Fruit fly (Drosophila melanogaster) whole organism, embryonic: ENCODE measurements around the gene PGAP2.

ENCODE experiments used
- Adf1 ChIP-seq: fragments of 200-800 bp; sonication (Bioruptor generic); IDR thresholded peaks from 2 replicates; pipeline ENCODE4 v1.3.6; 2022; ENCODE audit warnings: missing biosample characterization, missing genetic modification characterization
- Awh ChIP-seq: fragments of 200-800 bp; sonication (Bioruptor generic); IDR thresholded peaks from 2 replicates; pipeline ENCODE4, ENCODE4 v1.3.6; 2022; ENCODE audit warnings: missing biosample characterization, missing genetic modification characterization
- CG10543 ChIP-seq: fragments of 200-800 bp; sonication (Bioruptor generic); optimal IDR thresholded peaks from 3 replicates; lab custom pipeline; 2017; ENCODE audit warnings: missing biosample characterization, mild to moderate bottlenecking, missing genetic modification characterization, moderate library complexity
- CG10979 ChIP-seq: fragments of 200-800 bp; sonication (Bioruptor generic); optimal IDR thresholded peaks from 2 replicates; lab custom pipeline; 2018; ENCODE audit warnings: missing biosample characterization, mild to moderate bottlenecking, missing genetic modification characterization, moderate library complexity
- CG11504 ChIP-seq: fragments of 200-800 bp; sonication (Bioruptor generic); optimal IDR thresholded peaks from 3 replicates; lab custom pipeline; 2019; ENCODE audit warnings: missing biosample characterization, mild to moderate bottlenecking, missing genetic modification characterization, moderate library complexity
- CG14965 ChIP-seq: fragments of 200-800 bp; sonication (Bioruptor generic); optimal IDR thresholded peaks from 2 replicates; lab custom pipeline; 2016; ENCODE audit warnings: missing biosample characterization, missing genetic modification characterization, borderline replicate concordance
- CG15514 ChIP-seq: fragments of 200-800 bp; sonication (Bioruptor generic); optimal IDR thresholded peaks from 3 replicates; lab custom pipeline; 2017; ENCODE audit warnings: missing biosample characterization, missing genetic modification characterization, mild to moderate bottlenecking, moderate library complexity, missing genetic modification reagents
- CG16813 ChIP-seq: fragments of 200-800 bp; sonication (Bioruptor generic); IDR thresholded peaks from 3 replicates; pipeline ENCODE4 v1.3.6; 2022; ENCODE audit warnings: missing biosample characterization, missing genetic modification characterization; ENCODE audit not compliant: partially characterized antibody
- CG18764 ChIP-seq: fragments of 200-800 bp; sonication (Bioruptor generic); optimal IDR thresholded peaks from 3 replicates; lab custom pipeline; 2016; ENCODE audit warnings: missing biosample characterization, missing genetic modification characterization
- CG2712 ChIP-seq: fragments of 200-800 bp; optimal IDR thresholded peaks from 3 replicates; lab custom pipeline; 2019; ENCODE audit warnings: missing biosample characterization, mild to moderate bottlenecking, missing genetic modification characterization, moderate library complexity
- CG2889 ChIP-seq: fragments of 200-800 bp; sonication (Bioruptor generic); IDR thresholded peaks from 3 replicates; pipeline ENCODE4 v1.3.6; 2022; ENCODE audit warnings: missing biosample characterization, missing genetic modification characterization
- CG34224 ChIP-seq: fragments of 200-800 bp; sonication (Bioruptor generic); IDR thresholded peaks from 3 replicates; pipeline ENCODE4 v1.3.6; 2022; ENCODE audit warnings: missing biosample characterization, missing genetic modification characterization; ENCODE audit not compliant: partially characterized antibody
- CG5953 ChIP-seq: fragments of 200-800 bp; sonication (Bioruptor generic); IDR thresholded peaks from 2 replicates; pipeline ENCODE4 v1.3.6; 2022; ENCODE audit warnings: missing biosample characterization, missing genetic modification characterization
- CG7839 ChIP-seq: fragments of 200-800 bp; sonication (Bioruptor generic); optimal IDR thresholded peaks from 3 replicates; lab custom pipeline; 2018; ENCODE audit warnings: missing biosample characterization, mild to moderate bottlenecking, missing genetic modification characterization, moderate library complexity
- CG7987 ChIP-seq: fragments of 200-800 bp; sonication (Bioruptor generic); optimal IDR thresholded peaks from 2 replicates; lab custom pipeline; 2018; ENCODE audit warnings: missing biosample characterization, mild to moderate bottlenecking, missing genetic modification characterization, moderate library complexity
- CG8290 ChIP-seq, 3 experiments: fragments of 200-800 bp; sonication (Bioruptor generic); optimal IDR thresholded peaks; 2 replicates each; lab custom pipeline; 2016 to 2019; ENCODE audit warnings: missing biosample characterization in 3 of 3, missing genetic modification characterization in 3 of 3, mild to moderate bottlenecking in 2 of 3, moderate library complexity in 1 of 3
- CG8924 ChIP-seq: fragments of 200-800 bp; optimal IDR thresholded peaks from 3 replicates; lab custom pipeline; 2019; ENCODE audit warnings: missing biosample characterization, mild to moderate bottlenecking, missing genetic modification characterization, moderate library complexity
- CG9609 ChIP-seq: fragments of 200-800 bp; sonication (Bioruptor generic); optimal IDR thresholded peaks from 3 replicates; lab custom pipeline; 2016; ENCODE audit warnings: missing biosample characterization, missing genetic modification characterization
- CG9727 ChIP-seq: fragments of 200-800 bp; sonication (Bioruptor generic); optimal IDR thresholded peaks from 3 replicates; lab custom pipeline; 2017; ENCODE audit warnings: missing biosample characterization, mild to moderate bottlenecking, missing genetic modification characterization
- Camta ChIP-seq: fragments of 200-800 bp; sonication (Bioruptor generic); optimal IDR thresholded peaks from 2 replicates; lab custom pipeline; 2016; ENCODE audit warnings: missing biosample characterization, missing genetic modification characterization
- CkIIα-i1 ChIP-seq: fragments of 200-800 bp; sonication (Bioruptor generic); IDR thresholded peaks from 2 replicates; pipeline ENCODE4 v1.3.6; 2022; ENCODE audit warnings: missing biosample characterization, missing genetic modification characterization
- CrebB ChIP-seq: fragments of 200-800 bp; sonication (Bioruptor generic); optimal IDR thresholded peaks from 3 replicates; lab custom pipeline; 2018; ENCODE audit warnings: missing biosample characterization, mild to moderate bottlenecking, missing genetic modification characterization
- Fer2 ChIP-seq: fragments of 200-800 bp; sonication (Bioruptor generic); optimal IDR thresholded peaks from 2 replicates; lab custom pipeline; 2018; ENCODE audit warnings: missing biosample characterization, mild to moderate bottlenecking, missing genetic modification characterization, moderate library complexity
- GATAe ChIP-seq: fragments of 200-800 bp; sonication (Bioruptor generic); conservative IDR thresholded peaks from 2 replicates; pipeline ENCODE4 v1.3.6; 2022; ENCODE audit warnings: missing biosample characterization, missing genetic modification characterization
- Hr78 ChIP-seq, 2 experiments: fragments of 200-800 bp in 1 of 2; fragments of >200 bp in 1 of 2; sonication (Bioruptor generic) in 1 of 2; optimal IDR thresholded peaks; 2 replicates each; lab custom pipeline; 2017 to 2019; ENCODE audit warnings: missing biosample characterization in 2 of 2, missing genetic modification characterization in 2 of 2, mild to moderate bottlenecking in 1 of 2, moderate library complexity in 1 of 2
- Lim3 ChIP-seq: fragments of 200-800 bp; sonication (Bioruptor generic); IDR thresholded peaks from 2 replicates; pipeline ENCODE4 v1.3.6; 2022; ENCODE audit warnings: missing biosample characterization, missing genetic modification characterization
- NFAT ChIP-seq: fragments of 200-800 bp; sonication (Bioruptor generic); IDR thresholded peaks from 2 replicates; pipeline ENCODE4 v1.3.6; 2022; ENCODE audit warnings: missing biosample characterization, missing genetic modification characterization
- Rx ChIP-seq: fragments of 200-800 bp; sonication (Bioruptor generic); IDR thresholded peaks from 2 replicates; pipeline ENCODE4 v1.3.6; 2022; ENCODE audit warnings: missing biosample characterization, missing genetic modification characterization
- Sry-β ChIP-seq: fragments of 200-800 bp; sonication (Bioruptor generic); optimal IDR thresholded peaks from 2 replicates; lab custom pipeline; 2018; ENCODE audit warnings: missing biosample characterization, mild to moderate bottlenecking, missing genetic modification characterization, moderate library complexity
- Sry-δ ChIP-seq: fragments of 200-800 bp; sonication (Bioruptor generic); optimal IDR thresholded peaks from 2 replicates; lab custom pipeline; 2016; ENCODE audit warnings: missing biosample characterization, missing genetic modification characterization
- Stat92E ChIP-seq, 3 experiments: fragments of >200 bp in 2 of 3; fragments of 200-800 bp in 1 of 3; sonication (Bioruptor generic) in 1 of 3; optimal IDR thresholded peaks; 2 replicates each; lab custom pipeline; 2017 to 2019; ENCODE audit warnings: missing biosample characterization in 3 of 3, missing genetic modification characterization in 3 of 3, mild to moderate bottlenecking in 1 of 3, moderate library complexity in 1 of 3
- Tbp ChIP-seq: fragments of >200 bp; optimal IDR thresholded peaks from 2 replicates; lab custom pipeline; 2018; ENCODE audit warnings: missing biosample characterization, missing genetic modification characterization
- bcd ChIP-seq: fragments of 200-800 bp; sonication (Bioruptor generic); optimal IDR thresholded peaks from 2 replicates; lab custom pipeline; 2017; ENCODE audit warnings: missing biosample characterization, mild to moderate bottlenecking, missing genetic modification characterization
- crol ChIP-seq: fragments of 200-800 bp; sonication (Bioruptor generic); IDR thresholded peaks from 2 replicates; pipeline ENCODE4 v1.3.6; 2022; ENCODE audit warnings: missing biosample characterization, missing genetic modification characterization
- crp ChIP-seq, 2 experiments: fragments of 200-800 bp; sonication (Bioruptor generic); optimal IDR thresholded peaks; 2 replicates in 1 of 2; 3 replicates in 1 of 2; lab custom pipeline; 2017; ENCODE audit warnings: missing biosample characterization in 2 of 2, missing genetic modification characterization in 2 of 2, mild to moderate bottlenecking in 1 of 2, moderate library complexity in 1 of 2
- dmrt99B ChIP-seq: fragments of 200-800 bp; sonication (Bioruptor generic); optimal IDR thresholded peaks from 2 replicates; lab custom pipeline; 2018; ENCODE audit warnings: missing biosample characterization, mild to moderate bottlenecking, missing genetic modification characterization, moderate library complexity
- dysf ChIP-seq: fragments of 200-800 bp; sonication (Bioruptor generic); IDR thresholded peaks from 3 replicates; pipeline ENCODE4 v1.3.6; 2022; ENCODE audit warnings: missing biosample characterization, missing genetic modification characterization
- ftz-f1 ChIP-seq: fragments of 200-800 bp; sonication (Bioruptor generic); optimal IDR thresholded peaks from 2 replicates; lab custom pipeline; 2016; ENCODE audit warnings: missing biosample characterization, missing genetic modification characterization
- gce ChIP-seq: fragments of 200-800 bp; sonication (Bioruptor generic); IDR thresholded peaks from 3 replicates; pipeline ENCODE4 v1.3.6; 2022; ENCODE audit warnings: missing biosample characterization, missing genetic modification characterization
- gcm2 ChIP-seq: fragments of 200-800 bp; sonication (Bioruptor generic); optimal IDR thresholded peaks from 2 replicates; lab custom pipeline; 2016; ENCODE audit warnings: missing biosample characterization, missing genetic modification characterization
- kni ChIP-seq: fragments of 200-800 bp; sonication (Bioruptor generic); optimal IDR thresholded peaks from 3 replicates; lab custom pipeline; 2017; ENCODE audit warnings: mild to moderate bottlenecking, missing biosample characterization, missing genetic modification reagents, missing genetic modification characterization
- lab ChIP-seq: fragments of 200-800 bp; sonication (Bioruptor generic); optimal IDR thresholded peaks from 3 replicates; lab custom pipeline; 2017; ENCODE audit warnings: missing biosample characterization, missing genetic modification characterization, mild to moderate bottlenecking, moderate library complexity, missing genetic modification reagents
- mirr ChIP-seq: fragments of 200-800 bp; sonication (Bioruptor generic); optimal IDR thresholded peaks from 3 replicates; lab custom pipeline; 2018; ENCODE audit warnings: missing biosample characterization, mild to moderate bottlenecking, missing genetic modification characterization
- otp ChIP-seq: fragments of 200-800 bp; sonication (Bioruptor generic); IDR thresholded peaks from 3 replicates; pipeline ENCODE4, ENCODE4 v1.3.6; 2022; ENCODE audit warnings: missing biosample characterization, missing genetic modification characterization
- pros ChIP-seq: fragments of 200-800 bp; sonication (Bioruptor generic); optimal IDR thresholded peaks from 3 replicates; lab custom pipeline; 2019; ENCODE audit warnings: missing biosample characterization, mild to moderate bottlenecking, missing genetic modification characterization, moderate library complexity
- rib ChIP-seq: fragments of 200-800 bp; sonication (Bioruptor generic); IDR thresholded peaks from 2 replicates; pipeline ENCODE4 v1.3.6; 2022; ENCODE audit warnings: missing biosample characterization, missing genetic modification characterization
- salm ChIP-seq: fragments of 200-800 bp; sonication (Bioruptor generic); optimal IDR thresholded peaks from 2 replicates; lab custom pipeline; 2018; ENCODE audit warnings: missing biosample characterization, mild to moderate bottlenecking, missing genetic modification characterization
- sob ChIP-seq: fragments of 200-800 bp; sonication (Bioruptor generic); IDR thresholded peaks from 2 replicates; pipeline ENCODE4 v1.3.6; 2022; ENCODE audit warnings: missing biosample characterization, missing genetic modification characterization
- sug ChIP-seq: fragments of 200-800 bp; optimal IDR thresholded peaks from 2 replicates; lab custom pipeline; 2019; ENCODE audit warnings: missing biosample characterization, mild to moderate bottlenecking, missing genetic modification characterization, moderate library complexity

Gene PGAP2

dm6 chr2L:789966-790365, 29.3 kb downstream of the PGAP2 start:
- TF ChIP-seq CG9727 (GFP tag; lab: Kevin White, UChicago) (no peak), Awh (GFP tag; lab: Robert Waterston, UW) (no peak), NFAT (no peak), CG9609 (GFP tag; lab: Kevin White, UChicago) (no peak), dmrt99B (tag; lab: Kevin White, UChicago) (no peak), CrebB (no peak), rib (0 out of 2 replicates have a peak, but pooled peaks have one; percentile 14), CG18764 (GFP tag; lab: Kevin White, UChicago) (no peak), CG2712 (no peak), CG11504 (no peak), kni (GFP tag; lab: Kevin White, UChicago) (no peak), bcd (GFP tag; lab: Kevin White, UChicago) (no peak), dysf (no peak), Fer2 (tag; lab: Kevin White, UChicago) (no peak), Hr78 (GFP tag; optimal IDR thresholded peaks at IDR 0.05; lab: Kevin White, UChicago) (peak in 1 of 2 experiments; percentile 49), CG16813 (GFP tag; lab: Robert Waterston, UW) (no peak), CG10979 (tag; lab: Kevin White, UChicago) (no peak), CG14965 (GFP tag; lab: Kevin White, UChicago) (no peak), CG5953 (no peak), otp (GFP tag; lab: Robert Waterston, UW) (0 out of 3 replicates have a peak, but pooled peaks have one; percentile 4), Lim3 (GFP tag; lab: Robert Waterston, UW) (no peak), gcm2 (GFP tag; lab: Kevin White, UChicago) (no peak), CG15514 (GFP tag; lab: Kevin White, UChicago) (peak; percentile 5), mirr (GFP tag; lab: Kevin White, UChicago) (peak; percentile 75), CG7987 (GFP tag; lab: Kevin White, UChicago) (no peak), sug (tag; lab: Kevin White, UChicago) (peak; percentile 55), Camta (GFP tag; lab: Kevin White, UChicago) (no peak), CG34224 (GFP tag; lab: Robert Waterston, UW) (no peak), CkIIα-i1 (GFP tag; lab: Robert Waterston, UW) (no peak), CG10543 (GFP tag; lab: Kevin White, UChicago) (peak; percentile 38), Sry-β (GFP tag; lab: Kevin White, UChicago) (no peak), Rx (GFP tag; lab: Robert Waterston, UW) (no peak), pros (GFP tag; lab: Kevin White, UChicago) (no peak), CG8290 (GFP tag; optimal IDR thresholded peaks at IDR 0.05; lab: Kevin White, UChicago) (no peak), CG8290 (tag; optimal IDR thresholded peaks at IDR 0.05; lab: Kevin White, UChicago) (peak in 1 of 2 experiments; percentile 9), gce (GFP tag; lab: Robert Waterston, UW) (no peak), crp (GFP tag; optimal IDR thresholded peaks at IDR 0.05; lab: Kevin White, UChicago) (no peak), ftz-f1 (peak; percentile 30), CG8924 (no peak), Tbp (GFP tag; lab: Kevin White, UChicago) (no peak), lab (peak; percentile 43), CG2889 (GFP tag; lab: Robert Waterston, UW) (no peak), GATAe (GFP tag; lab: Robert Waterston, UW) (peak; percentile 65), Adf1 (GFP tag; lab: Robert Waterston, UW) (peak; percentile 30; the same call in 1 of the 2 replicates), salm (tag; lab: Kevin White, UChicago) (no peak), crol (GFP tag; lab: Robert Waterston, UW) (peak; percentile 72), Stat92E (GFP tag; optimal IDR thresholded peaks at IDR 0.05; lab: Kevin White, UChicago) (no peak), Sry-δ (no peak), CG7839 (tag; lab: Kevin White, UChicago) (no peak), sob (peak; percentile 41; the same call in 1 of the 2 replicates)
